Worm (Caenorhabditis elegans) whole organism, midembryonic: ENCODE results near the gene F15G9.5.

Experiments
- flt-1 ChIP-seq: fragments of 200-800 bp; sonication (Bioruptor generic); IDR thresholded peaks from 2 replicates; pipeline ENCODE4 v1.3.6; 2022; ENCODE audit warnings: missing genetic modification characterization, missing compliant biosample characterization
- klf-2 ChIP-seq: fragments of 200-800 bp; sonication (Bioruptor generic); conservative IDR thresholded peaks from 2 replicates; pipeline ENCODE4 v1.3.6; 2022; ENCODE audit warnings: missing genetic modification reagents, missing genetic modification characterization, missing compliant biosample characterization
- med-1 ChIP-seq: sonication (generic microtip); optimal IDR thresholded peaks from 2 replicates; lab custom pipeline; 2017; ENCODE audit warnings: missing genetic modification characterization, mild to moderate bottlenecking, missing compliant biosample characterization, antibody characterized with exemption, missing genetic modification reagents; ENCODE audit not compliant: insufficient read depth
- ztf-29 ChIP-seq: fragments of 200-800 bp; sonication (Bioruptor generic); IDR thresholded peaks from 2 replicates; pipeline ENCODE4 v1.3.6; 2022; ENCODE audit warnings: missing genetic modification reagents, missing genetic modification characterization, missing compliant biosample characterization

ce11 chrX:9698359-9698758 is 39.3 kb downstream of the F15G9.5 start, which contains the start of gene dyf-7:
- TF ChIP-seq med-1 (GFP tag; lab: Kevin White, UChicago) = no peak
- no peak for TF ChIP-seq ztf-29
- TF ChIP-seq klf-2 = no peak
- no peak for TF ChIP-seq flt-1 (GFP tag; lab: Robert Waterston, UW)
